Worm (Caenorhabditis elegans): ENCODE results near the gene Y71G10AR.4.

DNA sequence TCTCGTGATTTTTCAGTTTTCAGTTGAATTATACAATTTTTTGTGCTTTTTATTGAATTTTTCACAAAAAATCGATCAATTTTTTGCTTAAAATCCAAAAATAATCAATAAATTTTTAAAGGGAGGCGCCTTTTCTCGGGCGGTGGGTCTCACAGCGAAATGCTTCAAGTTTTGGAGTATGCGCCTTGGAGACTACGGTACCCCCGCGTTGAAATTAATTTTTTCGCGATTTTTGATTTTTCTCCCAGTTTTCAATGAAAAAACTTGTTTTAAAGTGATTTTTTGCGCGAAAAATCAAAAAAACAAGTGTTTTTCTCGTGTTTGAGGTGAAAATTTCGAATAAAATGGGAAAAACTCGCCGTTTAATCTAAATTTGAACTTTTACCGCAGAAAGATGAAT lies 24.3 kb downstream of the Y71G10AR.4 start:
- TF ChIP-seq dve-1 (tag; optimal IDR thresholded peaks at IDR 0.05) (no peak), pha-4 (tag; optimal IDR thresholded peaks at IDR 0.05) (no peak), rnt-1 (tag; optimal IDR thresholded peaks at IDR 0.05) (no peak), sox-4 (tag; optimal IDR thresholded peaks at IDR 0.05) (no peak), sox-2 (GFP tag; IDR thresholded peaks at IDR 0.05) (no peak), ceh-30 (tag; optimal IDR thresholded peaks at IDR 0.05) (no peak), nhr-11 (tag; optimal IDR thresholded peaks at IDR 0.05) (no peak), pqm-1 (tag; optimal IDR thresholded peaks at IDR 0.05) (no peak), hlh-15 (tag; optimal IDR thresholded peaks at IDR 0.05) (no peak)

All from whole organism, late embryonic.